Fruit fly (Drosophila melanogaster): Measurements from ENCODE around the gene CG15478.

The CG15478 gene

dm6 chrX:7710439-7711154, 7.1 kb downstream of the CG15478 start (continued):
- TF ChIP-seq pum (GFP tag; optimal IDR thresholded peaks at IDR 0.05) (no peak), CG13894 (tag; optimal IDR thresholded peaks at IDR 0.05) (peak; percentile 52), Mrtf (GFP tag; IDR thresholded peaks at IDR 0.05) (no peak), Myb (GFP tag; optimal IDR thresholded peaks at IDR 0.05) (peak; percentile 100), CG1602 (GFP tag; optimal IDR thresholded peaks at IDR 0.05) (peak; percentile 34), CG6791 (GFP tag; IDR thresholded peaks at IDR 0.05; ENCODE audit: partially characterized antibody) (peak; percentile 37; the same call in 1 of the 3 replicates), CG5953 (GFP tag; IDR thresholded peaks at IDR 0.05) (no peak), CG12769 (tag; optimal IDR thresholded peaks at IDR 0.05) (no peak), CoRest (tag; optimal IDR thresholded peaks at IDR 0.05) (peak; percentile 55), stwl (tag; optimal IDR thresholded peaks at IDR 0.05) (peak; percentile 29), trem (tag; optimal IDR thresholded peaks at IDR 0.05) (peak; percentile 58), nom (GFP tag; optimal IDR thresholded peaks at IDR 0.05) (peak; percentile 22), CG32772 (GFP tag; IDR thresholded peaks at IDR 0.05) (0 out of 2 replicates have a peak, but pooled peaks have one; percentile 34), mirr (GFP tag; optimal IDR thresholded peaks at IDR 0.05) (no peak), CG12659 (GFP tag; optimal IDR thresholded peaks at IDR 0.05) (peak; percentile 4), CG7745 (tag; optimal IDR thresholded peaks at IDR 0.05) (no peak), gsb (GFP tag; IDR thresholded peaks at IDR 0.05) (no peak), MTF-1 (GFP tag; optimal IDR thresholded peaks at IDR 0.05; ENCODE audit: borderline replicate concordance) (peak; percentile 9), z (GFP tag; IDR thresholded peaks at IDR 0.05) (no peak), CG10274 (GFP tag; optimal IDR thresholded peaks at IDR 0.05) (no peak), ci (GFP tag; IDR thresholded peaks at IDR 0.05) (peak; percentile 64; the same call in 2 of the 3 replicates), bcd (GFP tag; optimal IDR thresholded peaks at IDR 0.05) (no peak), CG10267 (tag; optimal IDR thresholded peaks at IDR 0.05) (peak; percentile 56), prd (optimal IDR thresholded peaks at IDR 0.05) (no peak), prd (GFP tag; IDR thresholded peaks at IDR 0.05) (peak; percentile 41; the same call in 2 of the 3 replicates), CG13296 (GFP tag; optimal IDR thresholded peaks at IDR 0.05) (peak; percentile 30), chif (GFP tag; optimal IDR thresholded peaks at IDR 0.05) (peak in 1 of 2 experiments; percentile 55), Scr (GFP tag; IDR thresholded peaks at IDR 0.05; ENCODE audit: partially characterized antibody) (peak; percentile 16; the same call in 1 of the 2 replicates), Taf1 (GFP tag; IDR thresholded peaks at IDR 0.05) (no peak), ab (GFP tag; optimal IDR thresholded peaks at IDR 0.05) (no peak), jumu (GFP tag; optimal IDR thresholded peaks at IDR 0.05) (no peak), pros (GFP tag; optimal IDR thresholded peaks at IDR 0.05) (no peak), CG17359 (tag; optimal IDR thresholded peaks at IDR 0.05) (peak; percentile 18), CG12236 (GFP tag; optimal IDR thresholded peaks at IDR 0.05) (no peak), C15 (GFP tag; IDR thresholded peaks at IDR 0.05) (no peak), CG6175 (GFP tag; IDR thresholded peaks at IDR 0.05) (no peak), HLH54F (GFP tag; optimal IDR thresholded peaks at IDR 0.05) (no peak), CG8359 (GFP tag; optimal IDR thresholded peaks at IDR 0.05; ENCODE audit: borderline replicate concordance) (no peak), br (optimal IDR thresholded peaks at IDR 0.05) (no peak), CG17568 (GFP tag; optimal IDR thresholded peaks at IDR 0.05) (no peak), CG11504 (tag; optimal IDR thresholded peaks at IDR 0.05) (peak; percentile 38), CG10543 (GFP tag; optimal IDR thresholded peaks at IDR 0.05) (peak; percentile 26), CG11398 (GFP tag; optimal IDR thresholded peaks at IDR 0.05) (no peak), CG6654 (GFP tag; optimal IDR thresholded peaks at IDR 0.05) (no peak), Nf-YB (GFP tag; optimal IDR thresholded peaks at IDR 0.05) (no peak), CG17361 (GFP tag; IDR thresholded peaks at IDR 0.05) (0 out of 3 replicates have a peak, but pooled peaks have one; percentile 13), chinmo (GFP tag; IDR thresholded peaks at IDR 0.05; ENCODE audit: partially characterized antibody) (peak; percentile 75; the same call in 2 of the 4 replicates), CG7987 (GFP tag; optimal IDR thresholded peaks at IDR 0.05) (peak; percentile 16), Lpt (GFP tag; optimal IDR thresholded peaks at IDR 0.05) (no peak)

Data from whole organism, embryonic.